Fruit fly (Drosophila melanogaster): ENCODE results near the gene CG11857.

The CG11857 gene

DNA sequence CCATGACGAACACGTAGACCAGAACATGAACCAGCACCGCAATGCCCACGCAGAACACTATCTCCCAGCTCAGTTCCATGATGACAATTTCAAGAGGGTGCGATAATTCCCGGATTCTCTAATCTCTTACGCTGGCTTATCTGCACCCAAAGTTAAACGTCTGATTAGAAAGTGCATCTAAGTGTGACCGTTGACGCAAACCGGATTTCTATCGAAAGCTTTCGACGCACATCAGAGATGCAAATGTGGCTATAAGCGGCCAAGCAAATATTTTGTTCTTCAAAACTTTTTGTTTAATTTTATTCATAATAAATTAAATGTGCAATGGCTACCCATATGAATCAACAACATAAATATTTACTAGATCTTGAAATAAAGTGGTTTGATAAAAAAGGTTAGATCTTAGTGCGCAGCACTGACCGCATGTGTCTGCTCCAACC lies 3.6 kb downstream of the CG11857 start, which contains the start of the genes Kdsr and CG11858 (continued):
- TF ChIP-seq HLHmδ (GFP tag; optimal IDR thresholded peaks at IDR 0.05) (peak; percentile 8), CG4424 (GFP tag; optimal IDR thresholded peaks at IDR 0.05) (peak; percentile 56), nau (GFP tag; optimal IDR thresholded peaks at IDR 0.05) (no peak), Pdp1 (GFP tag; optimal IDR thresholded peaks at IDR 0.05) (peak; percentile 63 to 70), CG3407 (GFP tag; optimal IDR thresholded peaks at IDR 0.05) (no peak), CG11560 (tag; IDR thresholded peaks at IDR 0.05) (no peak), otp (GFP tag; IDR thresholded peaks at IDR 0.05) (0 out of 3 replicates have a peak, but pooled peaks have one; percentile 43), zen (tag; optimal IDR thresholded peaks at IDR 0.05) (peak; percentile 51), Dll (GFP tag; IDR thresholded peaks at IDR 0.05; ENCODE audit: partially characterized antibody) (peak; percentile 45; the same call in 1 of the 4 replicates), CG16779 (GFP tag; IDR thresholded peaks at IDR 0.05) (no peak), CG1647 (GFP tag; optimal IDR thresholded peaks at IDR 0.05) (peak; percentile 19), exex (tag; optimal IDR thresholded peaks at IDR 0.05) (peak; percentile 63), Spps (tag; optimal IDR thresholded peaks at IDR 0.05) (peak; percentile 51), Dip2 (GFP tag; IDR thresholded peaks at IDR 0.05) (no peak), Myb (GFP tag; optimal IDR thresholded peaks at IDR 0.05) (peak; percentile 51), CG11247 (GFP tag; IDR thresholded peaks at IDR 0.05) (0 out of 2 replicates have a peak, but pooled peaks have one; percentile 18), z (GFP tag; IDR thresholded peaks at IDR 0.05) (0 out of 3 replicates have a peak, but pooled peaks have one; percentile 29), CG17829 (tag; optimal IDR thresholded peaks at IDR 0.05) (peak; percentile 56), CG15514 (GFP tag; optimal IDR thresholded peaks at IDR 0.05) (peak; percentile 69), en (GFP tag; optimal IDR thresholded peaks at IDR 0.05) (no peak), gce (GFP tag; IDR thresholded peaks at IDR 0.05) (no peak), CG7987 (GFP tag; optimal IDR thresholded peaks at IDR 0.05) (peak; percentile 48), CG14050 (GFP tag; IDR thresholded peaks at IDR 0.05) (peak; percentile 52), CG6813 (GFP tag; optimal IDR thresholded peaks at IDR 0.05) (no peak), Ets65A (GFP tag) (peak; percentile 94), stwl (tag; optimal IDR thresholded peaks at IDR 0.05) (peak; percentile 9), inv (GFP tag; IDR thresholded peaks at IDR 0.05; ENCODE audit: partially characterized antibody) (no peak), ash1 (GFP tag; optimal IDR thresholded peaks at IDR 0.05) (no peak), sr (GFP tag; IDR thresholded peaks at IDR 0.05) (no peak), org-1 (GFP tag; optimal IDR thresholded peaks at IDR 0.05) (no peak), Fer3 (tag; optimal IDR thresholded peaks at IDR 0.05) (peak; percentile 61), wek (GFP tag; optimal IDR thresholded peaks at IDR 0.05) (peak; percentile 25), CG5245 (GFP tag; optimal IDR thresholded peaks at IDR 0.05) (peak; percentile 24), dm (GFP tag; optimal IDR thresholded peaks at IDR 0.05) (peak; percentile 74), Dip3 (GFP tag; optimal IDR thresholded peaks at IDR 0.05) (peak; percentile 50), CG5180 (GFP tag; optimal IDR thresholded peaks at IDR 0.05) (no peak), Blimp-1 (GFP tag; optimal IDR thresholded peaks at IDR 0.05) (no peak), CG6654 (GFP tag; optimal IDR thresholded peaks at IDR 0.05) (no peak), CG17568 (GFP tag; optimal IDR thresholded peaks at IDR 0.05) (no peak), CG9932 (GFP tag; IDR thresholded peaks at IDR 0.05) (peak; percentile 80), bcd (GFP tag; optimal IDR thresholded peaks at IDR 0.05) (no peak), Scr (GFP tag; IDR thresholded peaks at IDR 0.05; ENCODE audit: partially characterized antibody) (peak; percentile 40), Kr (GFP tag; optimal IDR thresholded peaks at IDR 0.05) (no peak), Meics (GFP tag; optimal IDR thresholded peaks at IDR 0.05) (peak; percentile 61), CG16813 (GFP tag; IDR thresholded peaks at IDR 0.05; ENCODE audit: partially characterized antibody) (no peak), CG10274 (GFP tag; optimal IDR thresholded peaks at IDR 0.05) (no peak), NFAT (GFP tag; IDR thresholded peaks at IDR 0.05) (peak; percentile 39; the same call in 1 of the 2 replicates), MESR4 (GFP tag; optimal IDR thresholded peaks at IDR 0.05) (peak; percentile 43), CG10543 (GFP tag; optimal IDR thresholded peaks at IDR 0.05) (peak; percentile 59), CG18262 (tag; optimal IDR thresholded peaks at IDR 0.05) (peak; percentile 62)
